Fruit fly (Drosophila melanogaster) whole organism, embryonic: ENCODE results near the gene CG9471.

Source experiments
- Antp ChIP-seq: fragments of 200-800 bp; sonication (Bioruptor generic); optimal IDR thresholded peaks from 3 replicates; lab custom pipeline; 2016; ENCODE audit warnings: missing biosample characterization, missing genetic modification characterization
- CG11456 ChIP-seq: fragments of 200-800 bp; sonication (Bioruptor generic); IDR thresholded peaks from 3 replicates; pipeline ENCODE4 v1.3.6; 2022; ENCODE audit warnings: missing biosample characterization, missing genetic modification characterization
- CG12659 ChIP-seq: fragments of 200-800 bp; sonication (Bioruptor generic); optimal IDR thresholded peaks from 3 replicates; lab custom pipeline; 2017; ENCODE audit warnings: mild to moderate bottlenecking, missing biosample characterization, missing genetic modification reagents, missing genetic modification characterization
- CG14710 ChIP-seq: fragments of 200-800 bp; sonication (Bioruptor generic); optimal IDR thresholded peaks from 3 replicates; lab custom pipeline; 2019; ENCODE audit warnings: missing biosample characterization, mild to moderate bottlenecking, missing genetic modification characterization, moderate library complexity
- CG15514 ChIP-seq: fragments of 200-800 bp; sonication (Bioruptor generic); optimal IDR thresholded peaks from 3 replicates; lab custom pipeline; 2017; ENCODE audit warnings: missing biosample characterization, missing genetic modification characterization, mild to moderate bottlenecking, moderate library complexity, missing genetic modification reagents
- CG1647 ChIP-seq: fragments of 200-800 bp; sonication (Bioruptor generic); optimal IDR thresholded peaks from 3 replicates; lab custom pipeline; 2016; ENCODE audit warnings: missing biosample characterization, missing genetic modification characterization
- CG17359 ChIP-seq: fragments of 200-800 bp; sonication (Bioruptor generic); optimal IDR thresholded peaks from 3 replicates; lab custom pipeline; 2018; ENCODE audit warnings: missing biosample characterization, mild to moderate bottlenecking, missing genetic modification characterization, moderate library complexity
- CG17568 ChIP-seq: fragments of 200-800 bp; sonication (Bioruptor generic); optimal IDR thresholded peaks from 2 replicates; lab custom pipeline; 2018; ENCODE audit warnings: missing biosample characterization, mild to moderate bottlenecking, missing genetic modification characterization, moderate library complexity
- CG2129 ChIP-seq: fragments of 200-800 bp; sonication (Bioruptor generic); IDR thresholded peaks from 2 replicates; pipeline ENCODE4 v1.3.6; 2022; ENCODE audit warnings: missing biosample characterization, missing genetic modification characterization; ENCODE audit not compliant: partially characterized antibody
- CG3065 ChIP-seq: fragments of 200-800 bp; sonication (Bioruptor generic); optimal IDR thresholded peaks from 2 replicates; lab custom pipeline; 2016; ENCODE audit warnings: missing biosample characterization, missing genetic modification characterization
- CG31388 ChIP-seq: fragments of 200-800 bp; sonication (Bioruptor generic); optimal IDR thresholded peaks from 2 replicates; lab custom pipeline; 2016; ENCODE audit warnings: missing biosample characterization, missing genetic modification characterization
- CG3726 ChIP-seq: fragments of 200-800 bp; sonication (Bioruptor generic); IDR thresholded peaks from 3 replicates; pipeline ENCODE4, ENCODE4 v1.3.6; 2022; ENCODE audit warnings: missing biosample characterization, missing genetic modification characterization
- CG6654 ChIP-seq: fragments of 200-800 bp; sonication (Bioruptor generic); optimal IDR thresholded peaks from 2 replicates; lab custom pipeline; 2017; ENCODE audit warnings: missing biosample characterization, mild to moderate bottlenecking, missing genetic modification characterization
- CG6813 ChIP-seq: fragments of 200-800 bp; sonication (Bioruptor generic); optimal IDR thresholded peaks from 2 replicates; lab custom pipeline; 2017; ENCODE audit warnings: missing biosample characterization, missing genetic modification characterization, mild to moderate bottlenecking, moderate library complexity, missing genetic modification reagents
- CG8765 ChIP-seq: fragments of 200-800 bp; sonication (Bioruptor generic); IDR thresholded peaks from 2 replicates; pipeline ENCODE4 v1.3.6; 2022; ENCODE audit warnings: missing biosample characterization, missing genetic modification characterization
- CG9797 ChIP-seq: fragments of 200-800 bp; sonication (Bioruptor generic); optimal IDR thresholded peaks from 3 replicates; lab custom pipeline; 2018; ENCODE audit warnings: missing biosample characterization, mild to moderate bottlenecking, missing genetic modification characterization
- Dad ChIP-seq: fragments of 200-800 bp; sonication (Bioruptor generic); optimal IDR thresholded peaks from 3 replicates; lab custom pipeline; 2016; ENCODE audit warnings: missing biosample characterization, missing genetic modification characterization
- Deaf1 ChIP-seq: fragments of 200-800 bp; optimal IDR thresholded peaks from 3 replicates; lab custom pipeline; 2019; ENCODE audit warnings: missing biosample characterization, mild to moderate bottlenecking, missing genetic modification characterization, moderate library complexity
- Dp ChIP-seq: fragments of 200-800 bp; sonication (Bioruptor generic); optimal IDR thresholded peaks from 2 replicates; lab custom pipeline; 2018; ENCODE audit warnings: missing biosample characterization, mild to moderate bottlenecking, missing genetic modification characterization, moderate library complexity
- Dref ChIP-seq: fragments of 200-800 bp; sonication (Bioruptor generic); IDR thresholded peaks from 2 replicates; pipeline ENCODE4 v1.3.6; 2022; ENCODE audit warnings: missing biosample characterization, missing genetic modification characterization
- Eip74EF ChIP-seq, 2 experiments: fragments of 200-800 bp in 1 of 2; fragments of >200 bp in 1 of 2; sonication (Bioruptor generic) in 1 of 2; optimal IDR thresholded peaks; 2 replicates each; lab custom pipeline; 2017 to 2019; ENCODE audit warnings: missing biosample characterization in 2 of 2, missing genetic modification characterization in 2 of 2, mild to moderate bottlenecking in 1 of 2, moderate library complexity in 1 of 2
- Elba2 ChIP-seq: fragments of 200-800 bp; sonication (Bioruptor generic); optimal IDR thresholded peaks from 3 replicates; lab custom pipeline; 2016; ENCODE audit warnings: missing biosample characterization, missing genetic modification characterization
- Fer1 ChIP-seq: fragments of 200-800 bp; sonication (Bioruptor generic); optimal IDR thresholded peaks from 2 replicates; lab custom pipeline; 2017; ENCODE audit warnings: missing biosample characterization, mild to moderate bottlenecking, missing genetic modification characterization
- Gug ChIP-seq: fragments of 200-800 bp; sonication (Bioruptor generic); IDR thresholded peaks from 4 replicates; pipeline ENCODE4 v1.3.6; 2022; ENCODE audit warnings: missing biosample characterization, missing genetic modification characterization
- HLHmδ ChIP-seq: fragments of 200-800 bp; sonication (Bioruptor generic); optimal IDR thresholded peaks from 2 replicates; lab custom pipeline; 2018; ENCODE audit warnings: missing biosample characterization, mild to moderate bottlenecking, missing genetic modification characterization, moderate library complexity
- Hr39 ChIP-seq: fragments of >200 bp; optimal IDR thresholded peaks from 2 replicates; lab custom pipeline; 2017
- Lpt ChIP-seq: fragments of >200 bp; optimal IDR thresholded peaks from 2 replicates; lab custom pipeline; 2018; ENCODE audit warnings: missing biosample characterization, missing genetic modification characterization
- MBD-R2 ChIP-seq: fragments of 200-800 bp; sonication (Bioruptor generic); IDR thresholded peaks from 2 replicates; pipeline ENCODE4 v1.3.6; 2022; ENCODE audit warnings: missing biosample characterization, missing genetic modification characterization
- ac ChIP-seq: fragments of 200-800 bp; sonication (Bioruptor generic); optimal IDR thresholded peaks from 3 replicates; lab custom pipeline; 2017; ENCODE audit warnings: missing biosample characterization, mild to moderate bottlenecking, missing genetic modification characterization
- aop ChIP-seq: fragments of 200-800 bp; sonication (Bioruptor generic); IDR thresholded peaks from 2 replicates; pipeline ENCODE4 v1.3.6; 2022; ENCODE audit warnings: missing biosample characterization, missing genetic modification characterization
- cwo ChIP-seq: fragments of 200-800 bp; sonication (Bioruptor generic); optimal IDR thresholded peaks from 3 replicates; lab custom pipeline; 2017; ENCODE audit warnings: missing biosample characterization, missing genetic modification characterization, mild to moderate bottlenecking, moderate library complexity, missing genetic modification reagents
- danr ChIP-seq: fragments of 200-800 bp; sonication (Bioruptor generic); IDR thresholded peaks from 2 replicates; pipeline ENCODE4 v1.3.6; 2022; ENCODE audit warnings: missing biosample characterization, missing genetic modification characterization
- dati ChIP-seq: fragments of 200-800 bp; sonication (Bioruptor generic); IDR thresholded peaks from 2 replicates; pipeline ENCODE4 v1.3.6; 2022; ENCODE audit warnings: missing biosample characterization, missing genetic modification characterization
- fd64A ChIP-seq: fragments of 200-800 bp; sonication (Bioruptor generic); optimal IDR thresholded peaks from 3 replicates; lab custom pipeline; 2018; ENCODE audit warnings: missing biosample characterization, mild to moderate bottlenecking, missing genetic modification characterization
- gce ChIP-seq: fragments of 200-800 bp; sonication (Bioruptor generic); IDR thresholded peaks from 3 replicates; pipeline ENCODE4 v1.3.6; 2022; ENCODE audit warnings: missing biosample characterization, missing genetic modification characterization
- gt ChIP-seq: fragments of 200-800 bp; sonication (Bioruptor generic); IDR thresholded peaks from 2 replicates; pipeline ENCODE4 v1.3.6; 2022; ENCODE audit warnings: missing biosample characterization, missing genetic modification characterization
- hb ChIP-seq: fragments of 200-800 bp; sonication (Bioruptor generic); IDR thresholded peaks from 3 replicates; pipeline ENCODE4 v1.3.6; 2022; ENCODE audit warnings: missing biosample characterization, missing genetic modification characterization; ENCODE audit not compliant: partially characterized antibody
- kah ChIP-seq: fragments of 200-800 bp; sonication (Bioruptor generic); optimal IDR thresholded peaks from 2 replicates; lab custom pipeline; 2018; ENCODE audit warnings: missing biosample characterization, mild to moderate bottlenecking, missing genetic modification characterization
- lmd ChIP-seq: fragments of 200-800 bp; sonication (Bioruptor generic); IDR thresholded peaks from 2 replicates; pipeline ENCODE4 v1.3.6; 2022; ENCODE audit warnings: missing biosample characterization, missing genetic modification characterization
- mam ChIP-seq: fragments of 200-800 bp; sonication (Bioruptor generic); optimal IDR thresholded peaks from 3 replicates; lab custom pipeline; 2016; ENCODE audit warnings: missing biosample characterization, missing genetic modification characterization
- rib ChIP-seq: fragments of 200-800 bp; sonication (Bioruptor generic); IDR thresholded peaks from 2 replicates; pipeline ENCODE4 v1.3.6; 2022; ENCODE audit warnings: missing biosample characterization, missing genetic modification characterization
- sc ChIP-seq, 3 experiments: fragments of >200 bp in 2 of 3; fragments of 200-800 bp in 1 of 3; sonication (Bioruptor generic) in 1 of 3; optimal IDR thresholded peaks; 2 replicates in 2 of 3; 3 replicates in 1 of 3; lab custom pipeline; 2017; ENCODE audit warnings: mild to moderate bottlenecking in 1 of 3, missing biosample characterization in 1 of 3, missing genetic modification characterization in 1 of 3, missing genetic modification reagents in 1 of 3
- so ChIP-seq: fragments of 200-800 bp; sonication (Bioruptor generic); IDR thresholded peaks from 3 replicates; pipeline ENCODE4 v1.3.6; 2022; ENCODE audit warnings: missing biosample characterization, missing genetic modification characterization
- sug ChIP-seq: fragments of 200-800 bp; optimal IDR thresholded peaks from 2 replicates; lab custom pipeline; 2019; ENCODE audit warnings: missing biosample characterization, mild to moderate bottlenecking, missing genetic modification characterization, moderate library complexity
- unc-4 ChIP-seq: fragments of 200-800 bp; sonication (Bioruptor generic); IDR thresholded peaks from 2 replicates; pipeline ENCODE4 v1.3.6; 2022; ENCODE audit warnings: missing biosample characterization, missing genetic modification characterization; ENCODE audit not compliant: partially characterized antibody
- vfl ChIP-seq: fragments of 200-800 bp; sonication (Bioruptor generic); optimal IDR thresholded peaks from 2 replicates; lab custom pipeline; 2016; ENCODE audit warnings: missing biosample characterization, missing genetic modification characterization
- zen ChIP-seq: fragments of 200-800 bp; sonication (Bioruptor generic); optimal IDR thresholded peaks from 3 replicates; lab custom pipeline; 2018; ENCODE audit warnings: missing biosample characterization, mild to moderate bottlenecking, missing genetic modification characterization, moderate library complexity
- zen2 ChIP-seq: fragments of 200-800 bp; sonication (Bioruptor generic); IDR thresholded peaks from 3 replicates; pipeline ENCODE4 v1.3.6; 2022; ENCODE audit warnings: missing biosample characterization, missing genetic modification characterization; ENCODE audit not compliant: partially characterized antibody

CG9471 gene

dm6 chr3R:9762955-9763931 is 8.1 kb downstream of the CG9471 start, which contains the start of the genes Snap24 and CG8478 (continued):
- TF ChIP-seq dati (GFP tag; lab: Robert Waterston, UW) (no peak), HLHmδ (GFP tag; lab: Kevin White, UChicago) (no peak), Eip74EF (GFP tag; optimal IDR thresholded peaks at IDR 0.05; lab: Kevin White, UChicago) (no peak), CG17359 (no peak), ac (no peak), unc-4 (GFP tag; lab: Robert Waterston, UW) (peak; percentile 74), sc (optimal IDR thresholded peaks at IDR 0.05; lab: Kevin White, UChicago) (no peak), sc (GFP tag; optimal IDR thresholded peaks at IDR 0.05; lab: Kevin White, UChicago) (no peak), Gug (no peak), so (no peak), sug (tag; lab: Kevin White, UChicago) (no peak), Fer1 (peak; percentile 5), gce (GFP tag; lab: Robert Waterston, UW) (no peak), mam (GFP tag; lab: Kevin White, UChicago) (peak; percentile 2), hb (GFP tag; lab: Robert Waterston, UW) (peak; percentile 61), Antp (GFP tag; lab: Kevin White, UChicago) (no peak), CG1647 (GFP tag; lab: Kevin White, UChicago) (no peak), CG14710 (peak; percentile 78), CG9797 (GFP tag; lab: Kevin White, UChicago) (peak; percentile 2), cwo (no peak), danr (no peak), CG11456 (GFP tag; lab: Robert Waterston, UW) (no peak), CG3065 (GFP tag; lab: Kevin White, UChicago) (no peak), CG6813 (GFP tag; lab: Kevin White, UChicago) (no peak), gt (GFP tag; lab: Robert Waterston, UW) (no peak), CG3726 (GFP tag; lab: Robert Waterston, UW) (no peak), Lpt (no peak), lmd (GFP tag; lab: Robert Waterston, UW) (no peak), Dref (peak; percentile 87), aop (no peak), CG31388 (GFP tag; lab: Kevin White, UChicago) (no peak), CG8765 (GFP tag; lab: Robert Waterston, UW) (no peak), zen (tag; lab: Kevin White, UChicago) (peak; percentile 12), CG6654 (GFP tag; lab: Kevin White, UChicago) (no peak), rib (GFP tag; lab: Robert Waterston, UW) (peak; percentile 84), CG17568 (GFP tag; lab: Kevin White, UChicago) (no peak), Elba2 (GFP tag; lab: Kevin White, UChicago) (peak; percentile 87), MBD-R2 (peak; percentile 59), Dad (GFP tag; lab: Kevin White, UChicago) (no peak), Dp (GFP tag; lab: Kevin White, UChicago) (peak; percentile 78), vfl (GFP tag; lab: Kevin White, UChicago) (no peak), CG2129 (GFP tag; lab: Robert Waterston, UW) (peak; percentile 57), Hr39 (lab: Kevin White, UChicago) (no peak), fd64A (no peak), Deaf1 (tag; lab: Kevin White, UChicago) (no peak), CG15514 (peak; percentile 23), CG12659 (GFP tag; lab: Kevin White, UChicago) (peak; percentile 26), zen2 (peak; percentile 66; the same call in 2 of the 3 replicates), kah (GFP tag; lab: Kevin White, UChicago) (no peak)
